Worm (Caenorhabditis elegans) whole organism, L3 larva: Measurements from ENCODE around the gene lgg-1.

Experiments
- ama-1 ChIP-seq: fragments of 150-350 bp; optimal IDR thresholded peaks from 2 replicates; lab custom pipeline; 2018
- jun-1 ChIP-seq: fragments of 150-350 bp; optimal IDR thresholded peaks from 2 replicates; lab custom pipeline; 2014; ENCODE audit warnings: missing biosample characterization, missing genetic modification reagents, missing genetic modification characterization
- lin-15B ChIP-seq: fragments of 150-350 bp; optimal IDR thresholded peaks from 2 replicates; lab custom pipeline; 2014; ENCODE audit warnings: missing biosample characterization, missing genetic modification characterization
- lin-39 ChIP-seq: fragments of 150-350 bp; optimal IDR thresholded peaks from 2 replicates; lab custom pipeline; 2018; ENCODE audit warnings: missing biosample characterization, missing genetic modification reagents, missing genetic modification characterization
- nfya-1 ChIP-seq: sonication (generic microtip); optimal IDR thresholded peaks from 2 replicates; lab custom pipeline; 2017; ENCODE audit warnings: missing genetic modification characterization, mild to moderate bottlenecking, missing compliant biosample characterization, antibody characterized with exemption, moderate library complexity; ENCODE audit not compliant: insufficient read depth
- nhr-11 ChIP-seq: fragments of 150-350 bp; optimal IDR thresholded peaks from 2 replicates; lab custom pipeline; 2014; ENCODE audit warnings: missing biosample characterization, missing genetic modification characterization
- nhr-23 ChIP-seq: fragments of 150-350 bp; optimal IDR thresholded peaks from 2 replicates; lab custom pipeline; 2014; ENCODE audit warnings: missing biosample characterization, missing genetic modification reagents, missing genetic modification characterization
- nhr-237 ChIP-seq: fragments of 150-350 bp; optimal IDR thresholded peaks from 2 replicates; lab custom pipeline; 2014; ENCODE audit warnings: missing biosample characterization, missing genetic modification characterization
- nhr-76 ChIP-seq: fragments of 150-350 bp; sonication (generic microtip); optimal IDR thresholded peaks from 5 replicates; lab custom pipeline; 2014; ENCODE audit warnings: missing biosample characterization, missing genetic modification characterization
- nhr-77 ChIP-seq: fragments of 150-350 bp; optimal IDR thresholded peaks from 2 replicates; lab custom pipeline; 2014; ENCODE audit warnings: missing biosample characterization, missing genetic modification characterization
- snpc-4 ChIP-seq: fragments of 150-350 bp; optimal IDR thresholded peaks from 2 replicates; lab custom pipeline; 2014; ENCODE audit warnings: missing biosample characterization, missing genetic modification characterization
- ztf-4 ChIP-seq: fragments of 150-350 bp; optimal IDR thresholded peaks from 2 replicates; lab custom pipeline; 2014; ENCODE audit warnings: missing biosample characterization, missing genetic modification characterization

DNA sequence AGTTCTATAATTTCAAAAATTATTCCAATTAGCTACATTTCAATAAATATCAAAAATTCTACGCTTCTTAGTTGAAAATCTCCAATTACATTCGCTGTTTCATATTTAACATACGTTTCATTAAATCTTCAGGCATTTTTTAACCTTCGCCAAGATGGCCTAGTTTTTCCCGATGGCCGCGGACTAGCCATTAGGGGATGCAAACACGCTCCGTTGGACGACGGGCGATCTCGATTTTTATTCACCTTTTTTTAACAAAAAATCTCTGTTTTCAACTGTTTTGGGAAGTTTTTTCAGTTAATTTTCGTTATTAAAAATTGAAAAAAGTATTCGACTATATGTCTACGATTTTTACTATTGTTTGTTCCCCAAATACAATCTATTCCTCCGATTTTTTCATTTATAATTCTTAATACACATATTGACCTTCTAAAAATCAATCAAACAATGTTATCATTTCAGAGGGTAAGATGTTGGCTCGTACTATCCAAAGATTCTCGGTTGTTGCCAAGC is 35.7 kb upstream of the lgg-1 start, which contains the start of gene F58F12.1:
- TF ChIP-seq nhr-23 (peak; percentile 56), lin-39 (tag; lab: Kevin White, UChicago) (peak; percentile 11), nhr-237 (tag; lab: Kevin White, UChicago) (no peak), nhr-77 (tag; lab: Kevin White, UChicago) (no peak), snpc-4 (tag; lab: Kevin White, UChicago) (peak; percentile 87), ztf-4 (tag; lab: Kevin White, UChicago) (no peak), nfya-1 (tag; lab: Kevin White, UChicago) (peak; percentile 72), ama-1 (lab: Kevin White, UChicago) (no peak), nhr-76 (no peak), nhr-11 (no peak), lin-15B (tag; lab: Kevin White, UChicago) (peak; percentile 94), jun-1 (tag; lab: Kevin White, UChicago) (no peak)
